Fruit fly (Drosophila melanogaster): ENCODE measurements around the gene sov.

- TF ChIP-seq Hr39 (GFP tag; optimal IDR thresholded peaks at IDR 0.05), result peak; percentile 27
- no peak for TF ChIP-seq CG3032 (tag; optimal IDR thresholded peaks at IDR 0.05)
- TF ChIP-seq fd85E (GFP tag; optimal IDR thresholded peaks at IDR 0.05), result no peak
- TF ChIP-seq Blimp-1 (GFP tag; optimal IDR thresholded peaks at IDR 0.05), result no peak
- no peak for TF ChIP-seq acj6 (GFP tag; optimal IDR thresholded peaks at IDR 0.05)
- TF ChIP-seq CG11762 (GFP tag; optimal IDR thresholded peaks at IDR 0.05; ENCODE audit: insufficient read depth), result no peak
Measured at dm6 chrX:6803312-6803794, 47.2 kb downstream of the sov start, which contains the start of the genes C3G and pod1.

All from whole organism, prepupa.